Fruit fly (Drosophila melanogaster) whole organism, pupa: ENCODE data around the gene CG7300.

Source experiments
- CG10348 ChIP-seq: fragments of 200-800 bp; sonication (Bioruptor generic); IDR thresholded peaks from 2 replicates; pipeline ENCODE4 v1.3.6; 2022; ENCODE audit warnings: missing biosample characterization, missing genetic modification characterization
- CG12605 ChIP-seq: fragments of 200-800 bp; sonication (Bioruptor generic); IDR thresholded peaks from 2 replicates; pipeline ENCODE4 v1.3.6; 2022; ENCODE audit warnings: missing biosample characterization, missing genetic modification characterization
- CG13204 ChIP-seq: fragments of 200-800 bp; sonication (Bioruptor generic); optimal IDR thresholded peaks from 2 replicates; lab custom pipeline; 2018; ENCODE audit warnings: missing biosample characterization, mild to moderate bottlenecking, missing genetic modification characterization, moderate library complexity
- CG14655 ChIP-seq: fragments of 200-800 bp; sonication (Bioruptor generic); optimal IDR thresholded peaks from 3 replicates; lab custom pipeline; 2017; ENCODE audit warnings: mild to moderate bottlenecking, missing biosample characterization, missing genetic modification reagents, missing genetic modification characterization
- CG15710 ChIP-seq: fragments of 200-800 bp; sonication (Bioruptor generic); optimal IDR thresholded peaks from 2 replicates; lab custom pipeline; 2018; ENCODE audit warnings: missing biosample characterization, mild to moderate bottlenecking, missing genetic modification characterization, moderate library complexity
- CG17806 ChIP-seq: fragments of 200-800 bp; sonication (Bioruptor generic); optimal IDR thresholded peaks from 2 replicates; lab custom pipeline; 2018; ENCODE audit warnings: missing biosample characterization, mild to moderate bottlenecking, missing genetic modification characterization, moderate library complexity
- CG32121 ChIP-seq: fragments of 200-800 bp; sonication (Bioruptor generic); IDR thresholded peaks from 2 replicates; pipeline ENCODE4 v1.3.6; 2022; ENCODE audit warnings: missing biosample characterization, missing genetic modification characterization
- CG34367 ChIP-seq: fragments of 200-800 bp; sonication (Bioruptor generic); optimal IDR thresholded peaks from 2 replicates; lab custom pipeline; 2018; ENCODE audit warnings: missing biosample characterization, mild to moderate bottlenecking, missing genetic modification characterization
- CG4496 ChIP-seq: fragments of 200-800 bp; sonication (Bioruptor generic); IDR thresholded peaks from 3 replicates; pipeline ENCODE4 v1.3.6; 2022; ENCODE audit warnings: missing biosample characterization, missing genetic modification characterization
- CG8159 ChIP-seq: fragments of 200-800 bp; sonication (Bioruptor generic); optimal IDR thresholded peaks from 3 replicates; lab custom pipeline; 2018; ENCODE audit warnings: missing biosample characterization, mild to moderate bottlenecking, missing genetic modification characterization, moderate library complexity
- CG8301 ChIP-seq: fragments of 200-800 bp; sonication (Bioruptor generic); optimal IDR thresholded peaks from 2 replicates; lab custom pipeline; 2018; ENCODE audit warnings: missing biosample characterization, mild to moderate bottlenecking, missing genetic modification characterization
- CG9948 ChIP-seq: fragments of 200-800 bp; sonication (Bioruptor generic); optimal IDR thresholded peaks from 2 replicates; lab custom pipeline; 2018; ENCODE audit warnings: missing biosample characterization, mild to moderate bottlenecking, missing genetic modification characterization, moderate library complexity
- D1 ChIP-seq: fragments of 200-800 bp; sonication (Bioruptor generic); optimal IDR thresholded peaks from 2 replicates; lab custom pipeline; 2018; ENCODE audit warnings: missing biosample characterization, mild to moderate bottlenecking, missing genetic modification characterization, moderate library complexity
- EcR ChIP-seq: fragments of 200-800 bp; sonication (Bioruptor generic); optimal IDR thresholded peaks from 3 replicates; lab custom pipeline; 2019; ENCODE audit warnings: missing biosample characterization, missing genetic modification characterization, mild to moderate bottlenecking, moderate library complexity, missing genetic modification reagents
- Ets98B ChIP-seq: fragments of 200-800 bp; sonication (Bioruptor generic); IDR thresholded peaks from 2 replicates; pipeline ENCODE4 v1.3.6; 2022; ENCODE audit warnings: missing biosample characterization, missing genetic modification characterization
- Pif1A ChIP-seq: fragments of 200-800 bp; sonication (Bioruptor generic); optimal IDR thresholded peaks from 3 replicates; lab custom pipeline; 2016; ENCODE audit warnings: missing biosample characterization, missing genetic modification characterization
- Pif1B ChIP-seq: fragments of 200-800 bp; sonication (Bioruptor generic); optimal IDR thresholded peaks from 3 replicates; lab custom pipeline; 2016; ENCODE audit warnings: missing biosample characterization, missing genetic modification characterization
- Snoo ChIP-seq: fragments of 200-800 bp; sonication (Bioruptor generic); optimal IDR thresholded peaks from 3 replicates; lab custom pipeline; 2017; ENCODE audit warnings: missing biosample characterization, mild to moderate bottlenecking, missing genetic modification characterization, inconsistent platforms
- fd96Ca ChIP-seq: fragments of 200-800 bp; sonication (Bioruptor generic); IDR thresholded peaks from 3 replicates; pipeline ENCODE4 v1.3.6; 2022; ENCODE audit warnings: missing biosample characterization, missing genetic modification characterization
- gl ChIP-seq: fragments of 200-800 bp; sonication (Bioruptor generic); optimal IDR thresholded peaks from 2 replicates; lab custom pipeline; 2018; ENCODE audit warnings: missing biosample characterization, mild to moderate bottlenecking, missing genetic modification characterization
- rn ChIP-seq: fragments of 200-800 bp; sonication (Bioruptor generic); IDR thresholded peaks from 2 replicates; pipeline ENCODE4 v1.3.6; 2022; ENCODE audit warnings: missing biosample characterization, missing genetic modification characterization

CG7300 gene

DNA sequence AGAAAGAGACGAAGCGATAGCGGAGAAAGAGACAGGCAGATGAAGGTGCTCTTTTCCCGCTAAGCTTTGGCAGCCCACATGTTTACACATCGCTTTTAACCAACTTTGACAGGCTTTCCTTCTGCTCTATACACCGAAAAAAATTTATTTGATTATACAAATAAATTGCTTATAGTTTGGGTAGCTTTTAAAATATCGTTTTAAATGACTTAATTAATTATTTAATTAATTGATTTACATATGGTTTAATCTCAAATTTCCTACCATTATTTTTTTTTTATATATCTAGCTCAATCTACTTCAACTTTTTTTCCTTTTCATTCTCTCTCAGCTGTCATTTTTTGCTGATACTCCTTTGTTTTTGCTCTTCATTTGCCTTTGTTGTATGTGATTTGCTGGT, 24.9 kb downstream of the CG7300 start:
- TF ChIP-seq Snoo (tag; lab: Kevin White, UChicago) (no peak), CG12605 (GFP tag; lab: Robert Waterston, UW) (no peak), fd96Ca (GFP tag; lab: Robert Waterston, UW) (no peak), CG14655 (GFP tag; lab: Kevin White, UChicago) (peak; percentile 42), CG9948 (peak; percentile 33), CG4496 (GFP tag; lab: Robert Waterston, UW) (peak; percentile 52; the same call in 2 of the 3 replicates), EcR (GFP tag; lab: Kevin White, UChicago) (no peak), CG32121 (GFP tag; lab: Robert Waterston, UW) (no peak), CG34367 (tag; lab: Kevin White, UChicago) (no peak), Pif1A (GFP tag; lab: Kevin White, UChicago) (no peak), CG8301 (peak; percentile 40), CG8159 (peak; percentile 69), CG17806 (tag; lab: Kevin White, UChicago) (peak; percentile 42), Ets98B (no peak), rn (GFP tag; lab: Robert Waterston, UW) (no peak), CG13204 (no peak), gl (tag; lab: Kevin White, UChicago) (no peak), CG10348 (no peak), D1 (no peak), Pif1B (GFP tag; lab: Kevin White, UChicago) (no peak), CG15710 (peak; percentile 24)

DNA sequence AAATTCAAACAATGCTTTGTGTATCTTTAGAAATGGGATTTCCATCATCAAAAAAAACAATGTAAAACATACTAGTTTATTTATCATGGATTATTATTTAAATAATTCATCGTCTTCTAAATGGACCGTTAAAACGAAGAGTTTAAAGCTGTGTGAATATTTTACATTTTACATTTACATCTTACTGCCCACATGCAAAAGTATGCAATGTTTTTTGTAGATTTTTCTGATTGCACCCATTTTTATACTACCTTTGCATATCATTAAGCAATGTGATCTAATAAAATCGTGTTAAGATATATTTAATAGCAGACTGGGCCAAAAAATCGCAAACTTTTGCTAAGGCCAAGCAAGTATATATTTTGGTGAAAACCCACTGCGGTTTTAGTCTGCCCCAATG, 26.3 kb downstream of the CG7300 start:
- TF ChIP-seq fd96Ca (GFP tag; lab: Robert Waterston, UW) = no peak
- TF ChIP-seq D1 = peak; percentile 49

DNA sequence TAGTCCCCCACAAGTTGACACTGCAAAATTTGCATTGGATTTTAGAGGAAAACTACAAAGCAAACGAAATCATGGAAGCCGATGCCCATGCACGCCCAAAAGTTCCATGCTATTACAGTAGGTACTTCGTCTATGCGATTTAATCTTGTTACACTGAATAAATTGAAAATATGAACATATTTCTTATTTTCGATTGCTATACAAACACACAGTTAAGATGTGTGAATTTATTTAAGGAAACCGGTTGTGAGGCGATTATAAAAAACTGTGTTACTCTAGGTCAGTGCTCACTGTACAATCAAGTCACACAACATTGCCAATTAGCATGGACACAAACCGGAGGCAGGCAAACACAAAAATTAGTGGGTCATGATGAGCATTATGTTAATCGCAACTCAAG, 32.2 kb downstream of the CG7300 start:
- peak; percentile 82; the same call in 2 of the 3 replicates for TF ChIP-seq fd96Ca (GFP tag; lab: Robert Waterston, UW)
- TF ChIP-seq CG9948 = peak; percentile 68
- peak; percentile 62 for TF ChIP-seq CG34367 (tag; lab: Kevin White, UChicago)
- peak; percentile 73 for TF ChIP-seq CG17806 (tag; lab: Kevin White, UChicago)
- TF ChIP-seq CG8159 = peak; percentile 69
- TF ChIP-seq Pif1A (GFP tag; lab: Kevin White, UChicago) = peak; percentile 80
- TF ChIP-seq gl (tag; lab: Kevin White, UChicago) = peak; percentile 25
- TF ChIP-seq Pif1B (GFP tag; lab: Kevin White, UChicago) = peak; percentile 75
- TF ChIP-seq CG12605 (GFP tag; lab: Robert Waterston, UW) = peak; percentile 82
- peak; percentile 75 for TF ChIP-seq CG14655 (GFP tag; lab: Kevin White, UChicago)
- no peak for TF ChIP-seq D1
- no peak for TF ChIP-seq CG13204
- TF ChIP-seq CG10348 = no peak
- peak; percentile 75 for TF ChIP-seq CG8301
- peak; percentile 90 for TF ChIP-seq Ets98B
- peak; percentile 37 for TF ChIP-seq Snoo (tag; lab: Kevin White, UChicago)
- TF ChIP-seq EcR (GFP tag; lab: Kevin White, UChicago) = no peak
- peak; percentile 86; the same call in 2 of the 3 replicates for TF ChIP-seq CG4496 (GFP tag; lab: Robert Waterston, UW)
- peak; percentile 86 for TF ChIP-seq CG32121 (GFP tag; lab: Robert Waterston, UW)
- TF ChIP-seq rn (GFP tag; lab: Robert Waterston, UW) = peak; percentile 64
- peak; percentile 68 for TF ChIP-seq CG15710
- TF ChIP-seq, all 21 proteins: peak for 17

DNA sequence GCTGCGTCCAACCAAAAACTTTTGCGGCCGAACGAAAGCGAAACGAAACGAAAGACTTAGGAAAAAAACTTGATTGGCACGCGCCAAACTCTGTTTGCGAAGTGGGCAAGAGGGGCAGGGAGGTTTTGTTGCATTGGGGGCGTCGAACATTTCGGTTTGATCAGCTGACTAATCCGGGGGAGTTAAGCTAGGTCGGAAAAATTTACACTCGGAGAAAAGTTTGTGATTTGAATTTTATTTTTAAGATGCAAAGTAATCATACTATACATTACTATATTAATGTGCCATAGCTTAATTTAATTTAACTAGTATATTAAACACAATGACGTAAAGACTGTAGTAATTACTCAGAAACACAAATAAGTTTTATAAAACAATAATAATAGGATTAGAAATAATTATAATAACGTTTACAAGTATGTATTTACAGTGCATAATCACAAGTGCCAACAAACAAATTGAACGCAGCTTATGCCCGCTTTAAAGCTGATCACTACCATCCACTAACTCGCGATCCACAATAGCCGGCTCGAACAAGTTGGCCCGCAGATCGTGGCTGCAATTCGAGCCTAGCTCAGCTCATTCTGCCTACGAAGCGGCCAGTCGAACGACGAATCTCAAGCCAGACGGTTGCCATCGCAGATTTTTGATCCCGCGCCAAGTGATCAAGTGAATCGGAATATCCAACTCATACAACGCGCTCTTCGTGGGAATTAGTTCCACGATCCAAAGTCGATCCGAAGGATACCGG, 36.2 kb downstream of the CG7300 start, which contains the start of gene CG31871:
TSS of gene CG31871 (plus strand) at position 592 of the 751 bp plus-strand sequence.
- TF ChIP-seq CG17806 (tag; lab: Kevin White, UChicago) (peak; percentile 77), fd96Ca (GFP tag; lab: Robert Waterston, UW) (no peak), Pif1B (GFP tag; lab: Kevin White, UChicago) (peak; percentile 33), rn (GFP tag; lab: Robert Waterston, UW) (peak; percentile 70), Snoo (tag; lab: Kevin White, UChicago) (no peak), CG4496 (GFP tag; lab: Robert Waterston, UW) (peak; percentile 82), EcR (GFP tag; lab: Kevin White, UChicago) (no peak), CG15710 (peak; percentile 55), Pif1A (GFP tag; lab: Kevin White, UChicago) (no peak), gl (tag; lab: Kevin White, UChicago) (no peak), CG9948 (peak; percentile 85), CG8159 (peak; percentile 76), CG32121 (GFP tag; lab: Robert Waterston, UW) (peak; percentile 89), Ets98B (peak; percentile 75), CG14655 (GFP tag; lab: Kevin White, UChicago) (peak; percentile 90), CG8301 (peak; percentile 90), D1 (peak; percentile 73), CG34367 (tag; lab: Kevin White, UChicago) (peak; percentile 65), CG10348 (peak; percentile 52; the same call in 1 of the 2 replicates), CG12605 (GFP tag; lab: Robert Waterston, UW) (peak; percentile 83), CG13204 (no peak)

DNA sequence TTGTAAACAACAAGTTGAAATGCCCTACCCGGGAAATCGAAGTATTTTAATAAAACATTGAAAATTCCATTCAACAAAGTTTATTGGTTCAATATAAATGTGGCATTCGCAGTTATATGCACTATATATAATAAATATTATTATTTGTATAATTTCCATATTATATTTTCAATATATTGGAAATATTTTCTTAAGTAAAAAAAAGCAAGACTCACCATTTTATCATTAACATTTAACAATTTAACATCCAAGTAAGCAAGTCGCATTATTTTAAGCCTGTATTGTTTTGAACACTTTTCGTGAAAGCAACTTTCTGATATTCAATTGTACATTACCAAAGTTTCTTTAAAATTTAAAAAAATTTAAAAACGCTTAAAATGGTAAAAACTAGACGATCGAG, 39.9 kb downstream of the CG7300 start, which contains the start of gene CG45690:
TSS of gene CG45690 (plus strand) at position 301 of the 400 bp plus-strand sequence.
- TF ChIP-seq CG4496 (GFP tag; lab: Robert Waterston, UW) = no peak
- no peak for TF ChIP-seq Pif1B (GFP tag; lab: Kevin White, UChicago)
- no peak for TF ChIP-seq fd96Ca (GFP tag; lab: Robert Waterston, UW)
- TF ChIP-seq rn (GFP tag; lab: Robert Waterston, UW) = no peak
- no peak for TF ChIP-seq CG15710
- TF ChIP-seq CG8301 = no peak
- no peak for TF ChIP-seq CG8159
- TF ChIP-seq Pif1A (GFP tag; lab: Kevin White, UChicago) = no peak
- TF ChIP-seq CG10348 = no peak
- TF ChIP-seq CG13204 = no peak
- TF ChIP-seq Ets98B = no peak
- TF ChIP-seq CG12605 (GFP tag; lab: Robert Waterston, UW) = no peak
- no peak for TF ChIP-seq D1
- no peak for TF ChIP-seq CG34367 (tag; lab: Kevin White, UChicago)
- TF ChIP-seq Snoo (tag; lab: Kevin White, UChicago) = no peak
- no peak for TF ChIP-seq gl (tag; lab: Kevin White, UChicago)
- TF ChIP-seq, all 21 proteins: peak for 0
